Worm (Caenorhabditis elegans): ENCODE measurements around the gene cest-5.1.
"Not testable (repeated sequence)": the region's sequence is repeated elsewhere in the genome, so short reads cannot be mapped to it uniquely, and the experiment has no call there.

The cest-5.1 gene

ce11 chrIV:6598740-6599139, 32.8 kb downstream of the cest-5.1 start, which contains the start of gene nspb-5:
nspb-5 (plus strand) TSS chrIV:6599040.
- not testable (repeated sequence) for TF ChIP-seq nhr-76 (tag; optimal IDR thresholded peaks at IDR 0.05); gei-8 (GFP tag; optimal IDR thresholded peaks at IDR 0.05); cey-2 (tag; optimal IDR thresholded peaks at IDR 0.05; ENCODE audit: borderline replicate concordance, insufficient read depth)

- not testable (repeated sequence) for TF ChIP-seq unc-62 (GFP tag; optimal IDR thresholded peaks at IDR 0.05 in 1 of 2); unc-62 (tag; optimal IDR thresholded peaks at IDR 0.05); snpc-4 (tag; optimal IDR thresholded peaks at IDR 0.05); dve-1 (tag; optimal IDR thresholded peaks at IDR 0.05; ENCODE audit: insufficient read depth)
These were observed 33.6 kb downstream of the cest-5.1 start, which contains the start of gene nspb-4 for ce11 chrIV:6597918-6598317. nspb-4 (plus strand) TSS chrIV:6598218.

ce11 chrIV:6597298-6597697, 34.3 kb downstream of the cest-5.1 start, which contains the start of gene F38A5.6:
F38A5.6 (minus strand) TSS chrIV:6597398.
- TF ChIP-seq Y5F2A.4 (GFP tag; optimal IDR thresholded peaks at IDR 0.05) = no peak
- no peak for TF ChIP-seq madf-5 (GFP tag; IDR thresholded peaks at IDR 0.05)
- TF ChIP-seq aha-1 (tag) = peak; percentile 22
- TF ChIP-seq nhr-6 (tag; optimal IDR thresholded peaks at IDR 0.05) = no peak
- no peak for TF ChIP-seq zip-11 (GFP tag; IDR thresholded peaks at IDR 0.05)
- no peak for TF ChIP-seq T20F7.1 (GFP tag; optimal IDR thresholded peaks at IDR 0.05)
- no peak for TF ChIP-seq ceh-28 (tag; optimal IDR thresholded peaks at IDR 0.05)
- no peak for TF ChIP-seq nhr-25 (tag; optimal IDR thresholded peaks at IDR 0.05; ENCODE audit: borderline replicate concordance, insufficient read depth)

ce11 chrIV:6595912-6596311, 35.6 kb downstream of the cest-5.1 start, which contains the start of gene F38A5.22:
F38A5.22 (minus strand) TSS chrIV:6595940.
- TF ChIP-seq unc-62 (GFP tag; optimal IDR thresholded peaks at IDR 0.05 in 1 of 2) (peak in 1 of 2 experiments; percentile 95), unc-62 (tag; optimal IDR thresholded peaks at IDR 0.05) (no peak), spr-1 (tag; optimal IDR thresholded peaks at IDR 0.05) (no peak), D1046.2 (GFP tag; IDR thresholded peaks at IDR 0.05) (no peak), ceh-32 (tag; optimal IDR thresholded peaks at IDR 0.05; ENCODE audit: poor library complexity) (no peak)

ce11 chrIV:6594871-6595270, 36.7 kb downstream of the cest-5.1 start, which contains the start of gene nspb-3:
nspb-3 (minus strand) TSS chrIV:6594971.
- not testable (repeated sequence) for TF ChIP-seq lin-13 (GFP tag; optimal IDR thresholded peaks at IDR 0.05); jun-1 (tag; optimal IDR thresholded peaks at IDR 0.05); lin-15B (tag; optimal IDR thresholded peaks at IDR 0.05)

- not testable (repeated sequence) for TF ChIP-seq Y105C5A.15 (GFP tag; IDR thresholded peaks at IDR 0.05); pqm-1 (tag; optimal IDR thresholded peaks at IDR 0.05); sdz-12 (GFP tag; optimal IDR thresholded peaks at IDR 0.05)
These were observed 40.4 kb downstream of the cest-5.1 start, which contains the start of the genes nspb-1 and nspb-2 for ce11 chrIV:6591010-6591746. nspb-1 (minus strand) TSS chrIV:6591110. nspb-2 (plus strand) TSS chrIV:6591696.

- TF ChIP-seq unc-62 (GFP tag; optimal IDR thresholded peaks at IDR 0.05 in 1 of 2) = no peak
- no peak for TF ChIP-seq unc-62 (tag; optimal IDR thresholded peaks at IDR 0.05)
- no peak for TF ChIP-seq daf-16 (GFP tag; optimal IDR thresholded peaks at IDR 0.05)
- peak; percentile 33 for TF ChIP-seq daf-16 (tag; optimal IDR thresholded peaks at IDR 0.05)
- no peak for TF ChIP-seq mdt-29 (GFP tag; IDR thresholded peaks at IDR 0.05)
- no peak for TF ChIP-seq dmd-8 (GFP tag; IDR thresholded peaks at IDR 0.05)
- TF ChIP-seq nhr-41 (GFP tag; IDR thresholded peaks at IDR 0.05) = no peak
- no peak for TF ChIP-seq fos-1 (tag; optimal IDR thresholded peaks at IDR 0.05)
- no peak for TF ChIP-seq Y5F2A.4 (GFP tag; optimal IDR thresholded peaks at IDR 0.05)
- TF ChIP-seq arid-1 (GFP tag; conservative IDR thresholded peaks at IDR 0.05) = no peak
- no peak for TF ChIP-seq nhr-10 (tag; optimal IDR thresholded peaks at IDR 0.05)
- no peak for TF ChIP-seq gei-8 (GFP tag; optimal IDR thresholded peaks at IDR 0.05)
- no peak for TF ChIP-seq lin-39 (tag; optimal IDR thresholded peaks at IDR 0.05)
- TF ChIP-seq mdl-1 (tag; optimal IDR thresholded peaks at IDR 0.05) = no peak
- TF ChIP-seq ztf-11 (tag; optimal IDR thresholded peaks at IDR 0.05) = no peak
- TF ChIP-seq duxl-1 (tag; optimal IDR thresholded peaks at IDR 0.05; ENCODE audit: poor library complexity) = no peak
- TF ChIP-seq ctbp-1 (GFP tag; IDR thresholded peaks at IDR 0.05) = no peak
- no peak for TF ChIP-seq ceh-44 (GFP tag; IDR thresholded peaks at IDR 0.05)
These were observed 41.5 kb downstream of the cest-5.1 start, which contains the start of the genes lec-11 and irld-7 for ce11 chrIV:6590029-6590428. lec-11 (minus strand) TSS chrIV:6590154. irld-7 (plus strand) TSS chrIV:6590360.

All from whole organism, L4 larva.